Worm (Caenorhabditis elegans) whole organism, L4 larva: ENCODE measurements around the gene sap-49.

Source experiments
- D1046.2 ChIP-seq: fragments of 200-800 bp; sonication (Bioruptor generic); IDR thresholded peaks from 2 replicates; pipeline ENCODE4 v1.3.6; 2022; ENCODE audit warnings: missing genetic modification characterization, missing compliant biosample characterization
- F26F4.8 ChIP-seq: fragments of 200-800 bp; sonication (Bioruptor generic); conservative IDR thresholded peaks from 2 replicates; pipeline ENCODE4 v1.3.6; 2022; ENCODE audit warnings: missing genetic modification characterization, missing compliant biosample characterization
- F44E2.7 ChIP-seq: fragments of 200-800 bp; sonication (Bioruptor generic); IDR thresholded peaks from 2 replicates; pipeline ENCODE4 v2.1.2; 2022; ENCODE audit warnings: missing genetic modification characterization, missing compliant biosample characterization
- Y48G9A.11 ChIP-seq: fragments of 200-800 bp; sonication (Bioruptor generic); IDR thresholded peaks from 2 replicates; pipeline ENCODE4 v1.3.6; 2022; ENCODE audit warnings: missing genetic modification reagents, missing genetic modification characterization, missing compliant biosample characterization
- Y5F2A.4 ChIP-seq: fragments of 200-800 bp; sonication (Bioruptor generic); optimal IDR thresholded peaks from 2 replicates; lab custom pipeline; 2018; ENCODE audit warnings: mild to moderate bottlenecking, missing genetic modification characterization, missing compliant biosample characterization
- Y75B8A.6 ChIP-seq: fragments of 200-800 bp; sonication (Bioruptor generic); IDR thresholded peaks from 2 replicates; pipeline ENCODE4 v1.3.6; 2022; ENCODE audit warnings: missing genetic modification reagents, missing genetic modification characterization, missing compliant biosample characterization
- ZK337.2 ChIP-seq: fragments of 200-800 bp; sonication (Bioruptor generic); IDR thresholded peaks from 2 replicates; pipeline ENCODE4 v1.3.6; 2022; ENCODE audit warnings: missing genetic modification reagents, missing genetic modification characterization, missing compliant biosample characterization
- aly-2 ChIP-seq: sonication (generic microtip); optimal IDR thresholded peaks from 2 replicates; lab custom pipeline; 2018; ENCODE audit warnings: missing biosample characterization, missing genetic modification characterization
- ceh-28 ChIP-seq: fragments of 150-350 bp; optimal IDR thresholded peaks from 2 replicates; lab custom pipeline; 2014; ENCODE audit warnings: missing biosample characterization, missing genetic modification reagents, missing genetic modification characterization
- ceh-82 ChIP-seq: sonication (generic microtip); optimal IDR thresholded peaks from 2 replicates; lab custom pipeline; 2017; ENCODE audit warnings: missing biosample characterization, missing genetic modification characterization
- ces-1 ChIP-seq: fragments of 150-350 bp; sonication (generic microtip); optimal IDR thresholded peaks from 4 replicates; lab custom pipeline; 2014; ENCODE audit warnings: missing biosample characterization, missing genetic modification reagents, missing genetic modification characterization
- daf-19 ChIP-seq: fragments of 200-800 bp; sonication (Bioruptor generic); conservative IDR thresholded peaks from 2 replicates; pipeline ENCODE4 v1.3.6; 2022; ENCODE audit warnings: missing genetic modification characterization, missing compliant biosample characterization
- daf-8 ChIP-seq: fragments of 200-800 bp; sonication (Bioruptor generic); IDR thresholded peaks from 2 replicates; pipeline ENCODE4 v1.3.6; 2022; ENCODE audit warnings: missing genetic modification characterization, missing compliant biosample characterization
- dmd-6 ChIP-seq: fragments of 200-800 bp; sonication (Bioruptor generic); IDR thresholded peaks from 2 replicates; pipeline ENCODE4 v1.3.6; 2022; ENCODE audit warnings: missing genetic modification reagents, missing genetic modification characterization, missing compliant biosample characterization
- dmd-8 ChIP-seq: fragments of 200-800 bp; sonication (Bioruptor generic); IDR thresholded peaks from 2 replicates; pipeline ENCODE4 v1.3.6; 2022; ENCODE audit warnings: missing genetic modification characterization, missing compliant biosample characterization
- dpl-1 ChIP-seq: fragments of 150-350 bp; optimal IDR thresholded peaks from 2 replicates; lab custom pipeline; 2014; ENCODE audit warnings: missing biosample characterization, missing genetic modification reagents, missing genetic modification characterization
- dve-1 ChIP-seq: sonication (generic microtip); optimal IDR thresholded peaks from 2 replicates; lab custom pipeline; 2017; ENCODE audit warnings: antibody characterized with exemption, mild to moderate bottlenecking, missing genetic modification characterization, missing compliant biosample characterization; ENCODE audit not compliant: insufficient read depth
- egl-27 ChIP-seq: sonication (generic microtip); optimal IDR thresholded peaks from 3 replicates; lab custom pipeline; 2017; ENCODE audit warnings: missing biosample characterization, missing genetic modification reagents, missing genetic modification characterization
- egl-43 ChIP-seq: fragments of 200-800 bp; sonication (Bioruptor generic); IDR thresholded peaks from 2 replicates; pipeline ENCODE4 v1.3.6; 2022; ENCODE audit warnings: missing genetic modification reagents, missing genetic modification characterization, missing compliant biosample characterization
- fkh-10 ChIP-seq: fragments of 150-350 bp; optimal IDR thresholded peaks from 2 replicates; lab custom pipeline; 2014; ENCODE audit warnings: missing biosample characterization, missing genetic modification reagents, missing genetic modification characterization
- hif-1 ChIP-seq, 2 experiments: sonication (generic microtip); optimal IDR thresholded peaks; 2 replicates each; lab custom pipeline; 2016 to 2017; ENCODE audit warnings: missing compliant biosample characterization in 2 of 2, missing genetic modification characterization in 2 of 2, missing genetic modification reagents in 2 of 2, missing genotype in 2 of 2, mild to moderate bottlenecking in 1 of 2
- hlh-11 ChIP-seq: fragments of 200-800 bp; sonication (Bioruptor generic); optimal IDR thresholded peaks from 2 replicates; lab custom pipeline; 2018; ENCODE audit warnings: mild to moderate bottlenecking, missing genetic modification characterization, missing compliant biosample characterization
- hlh-30 ChIP-seq: sonication (generic microtip); optimal IDR thresholded peaks from 2 replicates; lab custom pipeline; 2017; ENCODE audit warnings: antibody characterized with exemption, mild to moderate bottlenecking, missing genetic modification characterization, missing compliant biosample characterization; ENCODE audit not compliant: insufficient read depth
- hmg-1.1 ChIP-seq: fragments of 200-800 bp; sonication (Bioruptor generic); IDR thresholded peaks from 2 replicates; pipeline ENCODE4 v1.3.6; 2022; ENCODE audit warnings: missing genetic modification reagents, missing genetic modification characterization, missing compliant biosample characterization
- lin-15B ChIP-seq: fragments of 150-350 bp; sonication (generic microtip); optimal IDR thresholded peaks from 3 replicates; lab custom pipeline; 2014; ENCODE audit warnings: missing biosample characterization, missing genetic modification characterization
- lin-29 ChIP-seq: fragments of 200-800 bp; sonication (Bioruptor generic); IDR thresholded peaks from 2 replicates; pipeline ENCODE4 v1.3.6; 2022; ENCODE audit warnings: missing genetic modification reagents, missing genetic modification characterization, missing compliant biosample characterization
- lir-3 ChIP-seq: sonication (generic microtip); optimal IDR thresholded peaks from 2 replicates; lab custom pipeline; 2016; ENCODE audit warnings: mild to moderate bottlenecking, missing genetic modification characterization, missing compliant biosample characterization
- lsy-2 ChIP-seq, 2 experiments: fragments of 150-350 bp in 1 of 2; sonication (generic microtip) in 1 of 2; optimal IDR thresholded peaks; 2 replicates each; lab custom pipeline; 2014 to 2017; ENCODE audit warnings: missing biosample characterization in 2 of 2, missing genetic modification characterization in 2 of 2
- mdl-1 ChIP-seq, 2 experiments: fragments of 150-350 bp in 1 of 2; sonication (generic microtip) in 1 of 2; optimal IDR thresholded peaks; 2 replicates each; lab custom pipeline; 2014 to 2017; ENCODE audit warnings: missing biosample characterization in 2 of 2, missing genetic modification characterization in 2 of 2
- mes-2 ChIP-seq: sonication (generic microtip); optimal IDR thresholded peaks from 2 replicates; lab custom pipeline; 2016; ENCODE audit warnings: missing genotype, mild to moderate bottlenecking, missing genetic modification characterization, missing compliant biosample characterization; ENCODE audit not compliant: poor library complexity, severe bottlenecking
- nhr-102 ChIP-seq: sonication (generic microtip); optimal IDR thresholded peaks from 2 replicates; lab custom pipeline; 2016; ENCODE audit warnings: mild to moderate bottlenecking, missing genetic modification characterization, moderate library complexity, missing compliant biosample characterization
- nhr-41 ChIP-seq: fragments of 200-800 bp; sonication (Bioruptor generic); IDR thresholded peaks from 2 replicates; pipeline ENCODE4 v1.3.6; 2022; ENCODE audit warnings: missing genetic modification reagents, missing genetic modification characterization, missing compliant biosample characterization
- nhr-42 ChIP-seq: fragments of 200-800 bp; sonication (Bioruptor generic); IDR thresholded peaks from 2 replicates; pipeline ENCODE4 v1.3.6; 2022; ENCODE audit warnings: missing genetic modification characterization, missing compliant biosample characterization
- nhr-6 ChIP-seq: fragments of 150-350 bp; optimal IDR thresholded peaks from 2 replicates; lab custom pipeline; 2014; ENCODE audit warnings: missing biosample characterization, missing genetic modification characterization
- nhr-76 ChIP-seq: fragments of 150-350 bp; optimal IDR thresholded peaks from 2 replicates; lab custom pipeline; 2014; ENCODE audit warnings: missing biosample characterization, missing genetic modification characterization
- nhr-77 ChIP-seq: fragments of 150-350 bp; optimal IDR thresholded peaks from 2 replicates; lab custom pipeline; 2014; ENCODE audit warnings: missing biosample characterization, missing genetic modification characterization
- php-3 ChIP-seq: fragments of 200-800 bp; sonication (Bioruptor generic); IDR thresholded peaks from 2 replicates; pipeline ENCODE4 v1.3.6; 2022; ENCODE audit warnings: missing genetic modification reagents, missing genetic modification characterization, missing compliant biosample characterization
- set-16 ChIP-seq: fragments of 200-800 bp; sonication (Bioruptor generic); IDR thresholded peaks from 2 replicates; pipeline ENCODE4 v1.3.6; 2022; ENCODE audit warnings: missing genetic modification reagents, missing genetic modification characterization, missing compliant biosample characterization
- snpc-4 ChIP-seq: fragments of 150-350 bp; optimal IDR thresholded peaks from 2 replicates; lab custom pipeline; 2014; ENCODE audit warnings: missing biosample characterization, missing genetic modification characterization
- tag-97 ChIP-seq: fragments of 200-800 bp; sonication (Bioruptor generic); IDR thresholded peaks from 2 replicates; pipeline ENCODE4 v1.3.6; 2022; ENCODE audit warnings: missing genetic modification characterization, missing compliant biosample characterization
- unc-62 ChIP-seq, 3 experiments: fragments of 150-350 bp in 1 of 3; sonication (generic microtip); optimal IDR thresholded peaks in 2 of 3; peaks in 1 of 3; 1 replicate in 1 of 3; 2 replicates in 2 of 3; lab custom pipeline; 2014 to 2017; ENCODE audit warnings: missing biosample characterization in 3 of 3, missing genetic modification characterization in 3 of 3, missing genetic modification reagents in 3 of 3, missing genotype in 1 of 3
- vab-7 ChIP-seq: fragments of 200-800 bp; sonication (Bioruptor generic); IDR thresholded peaks from 2 replicates; pipeline ENCODE4 v1.3.6; 2022; ENCODE audit warnings: missing genetic modification reagents, missing genetic modification characterization, missing compliant biosample characterization
- zfp-2 ChIP-seq: sonication (generic microtip); optimal IDR thresholded peaks from 2 replicates; lab custom pipeline; 2016; ENCODE audit warnings: mild to moderate bottlenecking, missing genetic modification characterization, missing compliant biosample characterization
- zfp-3 ChIP-seq: fragments of 200-800 bp; sonication (Bioruptor generic); conservative IDR thresholded peaks from 2 replicates; pipeline ENCODE4 v1.3.6; 2022; ENCODE audit warnings: missing genetic modification reagents, missing genetic modification characterization, missing compliant biosample characterization
- zip-2 ChIP-seq: fragments of 150-350 bp; optimal IDR thresholded peaks from 2 replicates; lab custom pipeline; 2014; ENCODE audit warnings: missing biosample characterization, missing genetic modification characterization
- ztf-11 ChIP-seq: fragments of 150-350 bp; optimal IDR thresholded peaks from 2 replicates; lab custom pipeline; 2014; ENCODE audit warnings: missing biosample characterization, missing genetic modification characterization

The sap-49 gene

DNA sequence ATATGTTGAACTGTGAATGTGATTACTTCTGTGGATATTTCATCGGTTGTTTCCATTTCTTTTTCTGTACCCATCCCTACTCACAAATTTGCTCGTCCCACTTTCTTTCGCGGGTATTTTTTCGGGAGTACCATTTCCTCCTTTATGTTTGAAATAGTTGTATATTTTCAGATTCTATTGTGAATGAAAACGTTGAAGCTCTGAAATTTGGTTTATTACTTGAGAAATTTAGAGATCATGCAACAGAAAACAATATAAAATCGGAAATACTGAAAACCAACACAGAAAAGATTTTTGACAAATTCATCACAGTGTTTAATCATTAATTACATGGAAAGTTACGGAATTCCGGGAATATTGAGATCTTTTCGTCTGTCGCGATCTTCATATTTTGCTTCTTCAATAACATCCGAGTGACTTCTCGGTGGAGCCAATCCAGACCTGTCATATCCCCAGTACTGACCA is 15.0 kb downstream of the sap-49 start (continued):
- no peak for TF ChIP-seq hlh-30 (tag; lab: Kevin White, UChicago)

ce11 chrII:8017380-8017779 is 18.2 kb downstream of the sap-49 start, which contains the start of gene zyg-11:
Gene zyg-11, plus strand, starts transcription at chrII:8017680.
- no peak for TF ChIP-seq F26F4.8 (GFP tag; lab: Robert Waterston, UW)
- no peak for TF ChIP-seq dmd-6 (GFP tag; lab: Robert Waterston, UW)
- TF ChIP-seq, all 104 proteins: peak for 0

- TF ChIP-seq Y75B8A.6 (GFP tag; lab: Robert Waterston, UW) (no peak), egl-43 (no peak), dmd-8 (no peak), nhr-42 (GFP tag; lab: Robert Waterston, UW) (no peak), nhr-76 (tag; lab: Kevin White, UChicago) (peak; percentile 32), aly-2 (no peak), dmd-6 (GFP tag; lab: Robert Waterston, UW) (peak; percentile 97), dpl-1 (GFP tag; lab: Kevin White, UChicago) (peak; percentile 25), hif-1 (tag; optimal IDR thresholded peaks at IDR 0.05; lab: Kevin White, UChicago) (peak in 1 of 2 experiments; percentile 81), hmg-1.1 (peak; percentile 31), mdl-1 (tag; optimal IDR thresholded peaks at IDR 0.05; lab: Kevin White, UChicago) (peak; percentile 86 to 96), D1046.2 (GFP tag; lab: Robert Waterston, UW) (peak; percentile 62; the same call in 1 of the 2 replicates), ceh-82 (tag; lab: Kevin White, UChicago) (no peak), Y48G9A.11 (GFP tag; lab: Robert Waterston, UW) (no peak), dve-1 (tag; lab: Kevin White, UChicago) (peak; percentile 95), nhr-77 (peak; percentile 81), vab-7 (GFP tag; lab: Robert Waterston, UW) (no peak), nhr-102 (tag; lab: Kevin White, UChicago) (peak; percentile 36), ZK337.2 (GFP tag; lab: Robert Waterston, UW) (no peak), Y5F2A.4 (GFP tag; lab: Kevin White, UChicago) (no peak), mes-2 (tag; lab: Kevin White, UChicago) (peak; percentile 44), lir-3 (tag; lab: Kevin White, UChicago) (no peak), F44E2.7 (GFP tag; lab: Robert Waterston, UW) (no peak), zfp-2 (tag; lab: Kevin White, UChicago) (no peak), daf-8 (GFP tag; lab: Robert Waterston, UW) (no peak), tag-97 (GFP tag; lab: Robert Waterston, UW) (no peak), nhr-6 (tag; lab: Kevin White, UChicago) (peak; percentile 40), php-3 (GFP tag; lab: Robert Waterston, UW) (0 out of 2 replicates have a peak, but pooled peaks have one; percentile 54), ceh-28 (tag; lab: Kevin White, UChicago) (no peak), lin-15B (tag; lab: Kevin White, UChicago) (no peak), lsy-2 (tag; optimal IDR thresholded peaks at IDR 0.05; lab: Kevin White, UChicago) (peak; percentile 59 to 82), snpc-4 (tag; lab: Kevin White, UChicago) (no peak), hlh-11 (tag; lab: Kevin White, UChicago) (peak; percentile 97), nhr-41 (GFP tag; lab: Robert Waterston, UW) (no peak), zfp-3 (GFP tag; lab: Robert Waterston, UW) (0 out of 2 replicates have a peak, but pooled peaks have one; percentile 18), fkh-10 (no peak), unc-62 (GFP tag; optimal IDR thresholded peaks at IDR 0.05 in 1 of 2; lab: Kevin White, UChicago) (peak in 1 of 2 experiments; percentile 99), unc-62 (tag; optimal IDR thresholded peaks at IDR 0.05; lab: Kevin White, UChicago) (no peak), ces-1 (no peak), lin-29 (GFP tag; lab: Robert Waterston, UW) (no peak), daf-19 (GFP tag; lab: Robert Waterston, UW) (no peak), ztf-11 (tag; lab: Kevin White, UChicago) (no peak), egl-27 (no peak), zip-2 (tag; lab: Kevin White, UChicago) (no peak), set-16 (GFP tag; lab: Robert Waterston, UW) (no peak)
These were observed 18.8 kb downstream of the sap-49 start for ce11 chrII:8016761-8017160.
